Fruit fly (Drosophila melanogaster) whole organism, embryonic: Measurements from ENCODE around the gene mRpS11.

Experiments
- Atf3 ChIP-seq: fragments of 200-800 bp; sonication (Bioruptor generic); optimal IDR thresholded peaks from 3 replicates; lab custom pipeline; 2016; ENCODE audit warnings: missing biosample characterization, missing genetic modification characterization
- B-H2 ChIP-seq: fragments of 200-800 bp; sonication (Bioruptor generic); optimal IDR thresholded peaks from 2 replicates; lab custom pipeline; 2018; ENCODE audit warnings: missing biosample characterization, mild to moderate bottlenecking, missing genetic modification characterization
- Bgb ChIP-seq: fragments of 200-800 bp; sonication (Bioruptor generic); IDR thresholded peaks from 2 replicates; pipeline ENCODE4 v1.3.6; 2022; ENCODE audit warnings: missing biosample characterization, missing genetic modification characterization; ENCODE audit not compliant: partially characterized antibody
- CG10462 ChIP-seq: fragments of 200-800 bp; sonication (Bioruptor generic); optimal IDR thresholded peaks from 2 replicates; lab custom pipeline; 2016; ENCODE audit warnings: missing biosample characterization, missing genetic modification characterization
- CG11093 ChIP-seq: fragments of 200-800 bp; sonication (Bioruptor generic); IDR thresholded peaks from 3 replicates; pipeline ENCODE4 v1.3.6; 2022; ENCODE audit warnings: missing biosample characterization, missing genetic modification characterization
- CG12391 ChIP-seq: fragments of 200-800 bp; sonication (Bioruptor generic); optimal IDR thresholded peaks from 3 replicates; lab custom pipeline; 2018; ENCODE audit warnings: missing biosample characterization, mild to moderate bottlenecking, missing genetic modification characterization, moderate library complexity
- CG13894 ChIP-seq: fragments of 200-800 bp; sonication (Bioruptor generic); optimal IDR thresholded peaks from 3 replicates; lab custom pipeline; 2018; ENCODE audit warnings: missing biosample characterization, mild to moderate bottlenecking, missing genetic modification characterization, moderate library complexity
- CG17186 ChIP-seq: fragments of 200-800 bp; sonication (Bioruptor generic); optimal IDR thresholded peaks from 3 replicates; lab custom pipeline; 2017; ENCODE audit warnings: missing biosample characterization, missing genetic modification reagents, missing genetic modification characterization
- CG2120 ChIP-seq: fragments of 200-800 bp; sonication (Bioruptor generic); optimal IDR thresholded peaks from 3 replicates; lab custom pipeline; 2016; ENCODE audit warnings: missing biosample characterization, missing genetic modification characterization
- CG2129 ChIP-seq: fragments of 200-800 bp; sonication (Bioruptor generic); IDR thresholded peaks from 2 replicates; pipeline ENCODE4 v1.3.6; 2022; ENCODE audit warnings: missing biosample characterization, missing genetic modification characterization; ENCODE audit not compliant: partially characterized antibody
- CG2202 ChIP-seq: fragments of 200-800 bp; sonication (Bioruptor generic); optimal IDR thresholded peaks from 2 replicates; lab custom pipeline; 2018; ENCODE audit warnings: missing biosample characterization, mild to moderate bottlenecking, missing genetic modification characterization
- CG34376 ChIP-seq: fragments of 200-800 bp; sonication (Bioruptor generic); optimal IDR thresholded peaks from 2 replicates; lab custom pipeline; 2018; ENCODE audit warnings: missing biosample characterization, mild to moderate bottlenecking, missing genetic modification characterization
- CG6683 ChIP-seq: fragments of 200-800 bp; sonication (Bioruptor generic); optimal IDR thresholded peaks from 2 replicates; lab custom pipeline; 2017; ENCODE audit warnings: missing biosample characterization, mild to moderate bottlenecking, missing genetic modification characterization, missing genetic modification reagents
- CG8281 ChIP-seq: fragments of 200-800 bp; sonication (Bioruptor generic); optimal IDR thresholded peaks from 2 replicates; lab custom pipeline; 2018; ENCODE audit warnings: missing biosample characterization, mild to moderate bottlenecking, missing genetic modification characterization, moderate library complexity
- CG8944 ChIP-seq: fragments of 200-800 bp; sonication (Bioruptor generic); optimal IDR thresholded peaks from 3 replicates; lab custom pipeline; 2016; ENCODE audit warnings: missing biosample characterization, missing genetic modification characterization
- CG9437 ChIP-seq: fragments of 200-800 bp; sonication (Bioruptor generic); optimal IDR thresholded peaks from 2 replicates; lab custom pipeline; 2018; ENCODE audit warnings: missing biosample characterization, mild to moderate bottlenecking, missing genetic modification characterization
- CTCF ChIP-seq: fragments of 200-800 bp; sonication (Bioruptor generic); optimal IDR thresholded peaks from 2 replicates; lab custom pipeline; 2017; ENCODE audit warnings: missing biosample characterization, mild to moderate bottlenecking, missing genetic modification characterization, moderate library complexity
- CkIIα-i1 ChIP-seq: fragments of 200-800 bp; sonication (Bioruptor generic); IDR thresholded peaks from 2 replicates; pipeline ENCODE4 v1.3.6; 2022; ENCODE audit warnings: missing biosample characterization, missing genetic modification characterization
- Dll ChIP-seq: fragments of 200-800 bp; sonication (Bioruptor generic); IDR thresholded peaks from 4 replicates; pipeline ENCODE4 v1.3.6; 2022; ENCODE audit warnings: missing biosample characterization, missing genetic modification characterization; ENCODE audit not compliant: partially characterized antibody
- Eip74EF ChIP-seq, 2 experiments: fragments of 200-800 bp in 1 of 2; fragments of >200 bp in 1 of 2; sonication (Bioruptor generic) in 1 of 2; optimal IDR thresholded peaks; 2 replicates each; lab custom pipeline; 2017 to 2019; ENCODE audit warnings: missing biosample characterization in 2 of 2, missing genetic modification characterization in 2 of 2, mild to moderate bottlenecking in 1 of 2, moderate library complexity in 1 of 2
- Nf-YB ChIP-seq: fragments of 200-800 bp; sonication (Bioruptor generic); optimal IDR thresholded peaks from 3 replicates; lab custom pipeline; 2019; ENCODE audit warnings: missing biosample characterization, mild to moderate bottlenecking, missing genetic modification characterization, moderate library complexity
- PHDP ChIP-seq: fragments of 200-800 bp; sonication (Bioruptor generic); optimal IDR thresholded peaks from 3 replicates; lab custom pipeline; 2018; ENCODE audit warnings: missing biosample characterization, mild to moderate bottlenecking, missing genetic modification characterization, moderate library complexity
- Poxn ChIP-seq: fragments of 200-800 bp; sonication (Bioruptor generic); IDR thresholded peaks from 2 replicates; pipeline ENCODE4 v1.3.6; 2022; ENCODE audit warnings: missing biosample characterization, missing genetic modification characterization
- YL-1 ChIP-seq: fragments of 200-800 bp; sonication (Bioruptor generic); optimal IDR thresholded peaks from 3 replicates; lab custom pipeline; 2017; ENCODE audit warnings: missing biosample characterization, mild to moderate bottlenecking, missing genetic modification characterization
- ab ChIP-seq: fragments of 200-800 bp; sonication (Bioruptor generic); optimal IDR thresholded peaks from 2 replicates; lab custom pipeline; 2016; ENCODE audit warnings: missing biosample characterization, missing genetic modification characterization
- amos ChIP-seq: fragments of 200-800 bp; sonication (Bioruptor generic); IDR thresholded peaks from 2 replicates; pipeline ENCODE4 v1.3.6; 2022; ENCODE audit warnings: missing biosample characterization, missing genetic modification characterization; ENCODE audit not compliant: partially characterized antibody
- bbx ChIP-seq: fragments of 200-800 bp; sonication (Bioruptor generic); IDR thresholded peaks from 2 replicates; pipeline ENCODE4 v1.3.6; 2022; ENCODE audit warnings: missing biosample characterization, missing genetic modification characterization; ENCODE audit not compliant: partially characterized antibody
- bcd ChIP-seq: fragments of 200-800 bp; sonication (Bioruptor generic); optimal IDR thresholded peaks from 2 replicates; lab custom pipeline; 2017; ENCODE audit warnings: missing biosample characterization, mild to moderate bottlenecking, missing genetic modification characterization
- bigmax ChIP-seq: fragments of 200-800 bp; sonication (Bioruptor generic); optimal IDR thresholded peaks from 2 replicates; lab custom pipeline; 2018; ENCODE audit warnings: missing biosample characterization, mild to moderate bottlenecking, missing genetic modification characterization
- cg ChIP-seq: fragments of 200-800 bp; sonication (Bioruptor generic); optimal IDR thresholded peaks from 3 replicates; lab custom pipeline; 2019; ENCODE audit warnings: missing biosample characterization, mild to moderate bottlenecking, missing genetic modification characterization, moderate library complexity
- dati ChIP-seq: fragments of 200-800 bp; sonication (Bioruptor generic); IDR thresholded peaks from 2 replicates; pipeline ENCODE4 v1.3.6; 2022; ENCODE audit warnings: missing biosample characterization, missing genetic modification characterization
- disco-r ChIP-seq: fragments of 200-800 bp; sonication (Bioruptor generic); optimal IDR thresholded peaks from 2 replicates; lab custom pipeline; 2016; ENCODE audit warnings: missing biosample characterization, missing genetic modification characterization
- ewg ChIP-seq: fragments of 200-800 bp; sonication (Bioruptor generic); optimal IDR thresholded peaks from 3 replicates; lab custom pipeline; 2017; ENCODE audit warnings: mild to moderate bottlenecking, missing biosample characterization, missing genetic modification reagents, missing genetic modification characterization
- fu2 ChIP-seq: fragments of 200-800 bp; sonication (Bioruptor generic); optimal IDR thresholded peaks from 2 replicates; lab custom pipeline; 2016; ENCODE audit warnings: missing biosample characterization, missing genetic modification characterization
- gcm2 ChIP-seq: fragments of 200-800 bp; sonication (Bioruptor generic); optimal IDR thresholded peaks from 2 replicates; lab custom pipeline; 2016; ENCODE audit warnings: missing biosample characterization, missing genetic modification characterization
- gt ChIP-seq: fragments of 200-800 bp; sonication (Bioruptor generic); IDR thresholded peaks from 2 replicates; pipeline ENCODE4 v1.3.6; 2022; ENCODE audit warnings: missing biosample characterization, missing genetic modification characterization
- jing ChIP-seq: fragments of 200-800 bp; sonication (Bioruptor generic); optimal IDR thresholded peaks from 2 replicates; lab custom pipeline; 2018; ENCODE audit warnings: missing biosample characterization, mild to moderate bottlenecking, missing genetic modification characterization
- lbe ChIP-seq: fragments of 200-800 bp; sonication (Bioruptor generic); optimal IDR thresholded peaks from 2 replicates; lab custom pipeline; 2016; ENCODE audit warnings: missing biosample characterization, mild to moderate bottlenecking, missing genetic modification characterization
- mam ChIP-seq: fragments of 200-800 bp; sonication (Bioruptor generic); optimal IDR thresholded peaks from 3 replicates; lab custom pipeline; 2016; ENCODE audit warnings: missing biosample characterization, missing genetic modification characterization
- odd ChIP-seq: fragments of 200-800 bp; sonication (Bioruptor generic); optimal IDR thresholded peaks from 2 replicates; lab custom pipeline; 2017; ENCODE audit warnings: missing biosample characterization, mild to moderate bottlenecking, missing genetic modification characterization
- org-1 ChIP-seq: fragments of 200-800 bp; sonication (Bioruptor generic); optimal IDR thresholded peaks from 2 replicates; lab custom pipeline; 2017; ENCODE audit warnings: missing biosample characterization, missing genetic modification characterization
- pb ChIP-seq: fragments of 200-800 bp; sonication (Bioruptor generic); optimal IDR thresholded peaks from 3 replicates; lab custom pipeline; 2016; ENCODE audit warnings: missing biosample characterization, missing genetic modification characterization
- rib ChIP-seq: fragments of 200-800 bp; sonication (Bioruptor generic); IDR thresholded peaks from 2 replicates; pipeline ENCODE4 v1.3.6; 2022; ENCODE audit warnings: missing biosample characterization, missing genetic modification characterization
- sd ChIP-seq: fragments of 200-800 bp; sonication (Bioruptor generic); optimal IDR thresholded peaks from 3 replicates; lab custom pipeline; 2018; ENCODE audit warnings: missing biosample characterization, mild to moderate bottlenecking, missing genetic modification characterization, moderate library complexity
- sim ChIP-seq: fragments of 200-800 bp; sonication (Bioruptor generic); IDR thresholded peaks from 2 replicates; pipeline ENCODE4 v1.3.6; 2022; ENCODE audit warnings: missing biosample characterization, missing genetic modification characterization
- so ChIP-seq: fragments of 200-800 bp; sonication (Bioruptor generic); IDR thresholded peaks from 3 replicates; pipeline ENCODE4 v1.3.6; 2022; ENCODE audit warnings: missing biosample characterization, missing genetic modification characterization
- unpg ChIP-seq: fragments of 200-800 bp; sonication (Bioruptor generic); optimal IDR thresholded peaks from 3 replicates; lab custom pipeline; 2018; ENCODE audit warnings: missing biosample characterization, mild to moderate bottlenecking, missing genetic modification characterization, moderate library complexity
- wdn ChIP-seq: fragments of 200-800 bp; sonication (Bioruptor generic); IDR thresholded peaks from 2 replicates; pipeline ENCODE4 v1.3.6; 2022; ENCODE audit warnings: missing biosample characterization, missing genetic modification characterization
- wor ChIP-seq: fragments of 200-800 bp; sonication (Bioruptor generic); IDR thresholded peaks from 2 replicates; pipeline ENCODE4 v1.3.6; 2022; ENCODE audit warnings: missing biosample characterization, missing genetic modification characterization

mRpS11 gene

DNA sequence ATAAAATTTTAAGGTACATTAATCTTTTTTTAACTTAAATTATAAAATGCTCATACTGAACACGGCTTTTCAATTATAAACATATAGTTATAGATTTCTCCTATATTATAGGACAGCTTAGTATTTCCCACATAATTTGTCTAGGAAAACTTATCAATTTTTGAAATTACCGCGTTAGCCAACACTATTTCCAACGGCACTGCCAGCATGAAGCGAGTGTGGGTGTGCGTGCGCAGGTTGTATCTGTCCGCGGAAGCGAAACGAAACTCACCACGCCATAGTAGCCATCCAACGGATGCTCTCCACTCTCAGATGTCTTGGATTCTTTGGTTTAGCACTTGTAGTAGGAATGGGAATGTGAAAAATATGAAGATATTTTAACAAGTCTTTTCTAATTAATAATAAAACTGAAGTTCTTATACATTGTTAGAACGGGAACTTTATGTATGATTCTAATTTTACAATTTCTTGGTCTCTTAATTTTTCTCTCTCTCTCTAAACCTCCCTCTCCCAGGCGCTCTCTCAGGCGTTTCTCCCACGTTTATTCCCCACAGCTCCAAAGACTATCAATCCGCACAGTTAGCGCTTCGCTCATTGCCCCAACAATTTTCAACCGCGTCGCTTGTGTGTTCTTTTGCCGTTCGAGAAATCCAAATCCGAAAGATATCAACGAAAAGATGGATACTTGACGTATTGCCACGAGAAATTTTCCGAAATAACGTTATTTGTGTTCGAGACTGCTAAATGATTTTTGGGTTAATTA is 18.9 kb upstream of the mRpS11 start, which contains the start of gene Dad (continued):
- no peak for TF ChIP-seq Atf3
- no peak for TF ChIP-seq sim (GFP tag; lab: Robert Waterston, UW)
- peak; percentile 56; the same call in 3 of the 4 replicates for TF ChIP-seq Dll (GFP tag; lab: Robert Waterston, UW)
- no peak for TF ChIP-seq Nf-YB (GFP tag; lab: Kevin White, UChicago)
- TF ChIP-seq YL-1 (GFP tag; lab: Kevin White, UChicago), result peak; percentile 11
- no peak for TF ChIP-seq wor (GFP tag; lab: Robert Waterston, UW)
- no peak for TF ChIP-seq CG8944 (GFP tag; lab: Kevin White, UChicago)
- TF ChIP-seq bcd (GFP tag; lab: Kevin White, UChicago), result no peak
- TF ChIP-seq B-H2, result peak; percentile 45
- no peak for TF ChIP-seq CTCF
- peak; percentile 10 for TF ChIP-seq CG13894 (tag; lab: Kevin White, UChicago)
- TF ChIP-seq gt (GFP tag; lab: Robert Waterston, UW), result no peak
- TF ChIP-seq unpg, result peak; percentile 32
- TF ChIP-seq pb (GFP tag; lab: Kevin White, UChicago), result no peak
- TF ChIP-seq sd (tag; lab: Kevin White, UChicago), result peak; percentile 7
- peak; percentile 39 for TF ChIP-seq odd (GFP tag; lab: Kevin White, UChicago)
- peak; percentile 51 for TF ChIP-seq CG34376 (GFP tag; lab: Kevin White, UChicago)
- no peak for TF ChIP-seq Poxn
- no peak for TF ChIP-seq jing (GFP tag; lab: Kevin White, UChicago)
- TF ChIP-seq lbe (GFP tag; lab: Kevin White, UChicago), result peak; percentile 42
- TF ChIP-seq mam (GFP tag; lab: Kevin White, UChicago), result no peak
- TF ChIP-seq rib, result 0 out of 2 replicates have a peak, but pooled peaks have one; percentile 16
- TF ChIP-seq fu2 (GFP tag; lab: Kevin White, UChicago), result no peak
- TF ChIP-seq Eip74EF (GFP tag; optimal IDR thresholded peaks at IDR 0.05; lab: Kevin White, UChicago), result peak in 1 of 2 experiments; percentile 65
- no peak for TF ChIP-seq CG2129 (GFP tag; lab: Robert Waterston, UW)
- TF ChIP-seq org-1 (GFP tag; lab: Kevin White, UChicago), result no peak
- TF ChIP-seq CG6683 (GFP tag; lab: Kevin White, UChicago), result no peak
- TF ChIP-seq CkIIα-i1 (GFP tag; lab: Robert Waterston, UW), result no peak
- peak; percentile 15; the same call in 1 of the 2 replicates for TF ChIP-seq amos (GFP tag; lab: Robert Waterston, UW)
- TF ChIP-seq wdn (GFP tag; lab: Robert Waterston, UW), result no peak
- TF ChIP-seq dati (GFP tag; lab: Robert Waterston, UW), result no peak
- peak; percentile 42; the same call in 1 of the 2 replicates for TF ChIP-seq bbx (GFP tag; lab: Robert Waterston, UW)
- peak; percentile 18 for TF ChIP-seq CG2120
- TF ChIP-seq CG11093 (GFP tag; lab: Robert Waterston, UW), result no peak
- peak; percentile 28 for TF ChIP-seq PHDP (tag; lab: Kevin White, UChicago)
- no peak for TF ChIP-seq CG17186 (GFP tag; lab: Kevin White, UChicago)
- no peak for TF ChIP-seq gcm2
- peak; percentile 99 for TF ChIP-seq ewg (GFP tag; lab: Kevin White, UChicago)
- peak; percentile 16 for TF ChIP-seq ab (GFP tag; lab: Kevin White, UChicago)
- no peak for TF ChIP-seq cg
- no peak for TF ChIP-seq disco-r
- TF ChIP-seq CG2202 (tag; lab: Kevin White, UChicago), result peak; percentile 10
- no peak for TF ChIP-seq CG9437 (GFP tag; lab: Kevin White, UChicago)
- TF ChIP-seq so (GFP tag; lab: Robert Waterston, UW), result 0 out of 3 replicates have a peak, but pooled peaks have one; percentile 13
- no peak for TF ChIP-seq bigmax (GFP tag; lab: Kevin White, UChicago)
- peak; percentile 32 for TF ChIP-seq CG8281 (tag; lab: Kevin White, UChicago)
- peak; percentile 43 for TF ChIP-seq Bgb
- no peak for TF ChIP-seq CG10462 (GFP tag; lab: Kevin White, UChicago)
- no peak for TF ChIP-seq CG12391 (tag; lab: Kevin White, UChicago)
